Worm (Caenorhabditis elegans): ENCODE measurements around the gene K08E4.3.
A peak's percentile ranks its signal among the peaks of the same experiment; 100 is the strongest.

The K08E4.3 gene

ce11 chrIV:12080807-12081206, 23.3 kb downstream of the K08E4.3 start:
- TF ChIP-seq unc-98 (GFP tag; IDR thresholded peaks at IDR 0.05) = no peak
- no peak for TF ChIP-seq efl-1 (optimal IDR thresholded peaks at IDR 0.05)
- TF ChIP-seq efl-1 (GFP tag; optimal IDR thresholded peaks at IDR 0.05 in 1 of 2) = peak in 1 of 2 experiments; percentile 91

ce11 chrIV:12084178-12084577, 26.6 kb downstream of the K08E4.3 start, which contains the start of gene repo-1:
Gene repo-1, plus strand, starts transcription at chrIV:12084478.
- TF ChIP-seq nhr-11 (tag; optimal IDR thresholded peaks at IDR 0.05) = no peak
- no peak for TF ChIP-seq efl-1 (optimal IDR thresholded peaks at IDR 0.05)
- TF ChIP-seq efl-1 (GFP tag; optimal IDR thresholded peaks at IDR 0.05 in 1 of 2) = peak in 1 of 2 experiments; percentile 64

- TF ChIP-seq C04F5.9 (tag; optimal IDR thresholded peaks at IDR 0.05) = no peak
- no peak for TF ChIP-seq tbx-2 (tag; optimal IDR thresholded peaks at IDR 0.05)
- TF ChIP-seq ama-1 (optimal IDR thresholded peaks at IDR 0.05) = no peak
- no peak for TF ChIP-seq F16B12.6 (tag; optimal IDR thresholded peaks at IDR 0.05)
- TF ChIP-seq lsy-2 (tag; optimal IDR thresholded peaks at IDR 0.05) = no peak
- no peak for TF ChIP-seq fkh-10 (GFP tag; optimal IDR thresholded peaks at IDR 0.05)
Observed at ce11 chrIV:12084587-12084986, 27.0 kb downstream of the K08E4.3 start.

ce11 chrIV:12085120-12085519, 27.6 kb downstream of the K08E4.3 start, which contains the start of gene rbm-34:
Gene rbm-34, plus strand, starts transcription at chrIV:12085420.
- no peak for TF ChIP-seq nhr-12 (tag; optimal IDR thresholded peaks at IDR 0.05)
- no peak for TF ChIP-seq lsy-2 (tag; optimal IDR thresholded peaks at IDR 0.05)
- no peak for TF ChIP-seq hlh-17 (GFP tag; optimal IDR thresholded peaks at IDR 0.05; ENCODE audit: borderline replicate concordance)
- TF ChIP-seq pqm-1 (tag; optimal IDR thresholded peaks at IDR 0.05) = no peak
- TF ChIP-seq elt-3 (tag; optimal IDR thresholded peaks at IDR 0.05) = no peak
- TF ChIP-seq ceh-8 (GFP tag; optimal IDR thresholded peaks at IDR 0.05) = no peak
- no peak for TF ChIP-seq nhr-20 (tag; optimal IDR thresholded peaks at IDR 0.05)
- no peak for TF ChIP-seq snpc-4 (tag; optimal IDR thresholded peaks at IDR 0.05)

ce11 chrIV:12086498-12086897, 29.0 kb downstream of the K08E4.3 start:
- TF ChIP-seq C34B4.2 (tag; optimal IDR thresholded peaks at IDR 0.05) = no peak
- TF ChIP-seq zip-4 (GFP tag; optimal IDR thresholded peaks at IDR 0.05) = no peak
- peak; percentile 85 for TF ChIP-seq nhr-90 (tag; optimal IDR thresholded peaks at IDR 0.05; ENCODE audit: poor library complexity)
- peak; percentile 55 for TF ChIP-seq tbx-2 (tag; optimal IDR thresholded peaks at IDR 0.05)
- TF ChIP-seq skn-1 (tag; optimal IDR thresholded peaks at IDR 0.05) = peak; percentile 52
- peak; percentile 77 for TF ChIP-seq nhr-71 (tag; optimal IDR thresholded peaks at IDR 0.05)
- 0 out of 2 replicates have a peak, but pooled peaks have one; percentile 32 for TF ChIP-seq unc-98 (GFP tag; IDR thresholded peaks at IDR 0.05)
- TF ChIP-seq mep-1 (tag; optimal IDR thresholded peaks at IDR 0.05) = peak; percentile 67
- no peak for TF ChIP-seq C04F5.9 (tag; optimal IDR thresholded peaks at IDR 0.05)
- TF ChIP-seq nhr-12 (tag; optimal IDR thresholded peaks at IDR 0.05) = no peak
- no peak for TF ChIP-seq fkh-8 (tag; optimal IDR thresholded peaks at IDR 0.05)
- TF ChIP-seq tlp-1 (tag; optimal IDR thresholded peaks at IDR 0.05) = no peak
- TF ChIP-seq nhr-11 (tag; optimal IDR thresholded peaks at IDR 0.05) = no peak
- no peak for TF ChIP-seq hlh-4 (tag; optimal IDR thresholded peaks at IDR 0.05)
- TF ChIP-seq nhr-237 (tag; optimal IDR thresholded peaks at IDR 0.05) = no peak
- TF ChIP-seq hpl-2 (GFP tag; optimal IDR thresholded peaks at IDR 0.05) = no peak
- TF ChIP-seq ets-5 (GFP tag; IDR thresholded peaks at IDR 0.05) = no peak
- TF ChIP-seq pqm-1 (tag; optimal IDR thresholded peaks at IDR 0.05) = no peak
- TF ChIP-seq elt-2 (tag; optimal IDR thresholded peaks at IDR 0.05) = peak; percentile 13
- peak; percentile 53 to 83 for TF ChIP-seq lin-35 (GFP tag; optimal IDR thresholded peaks at IDR 0.05)
- no peak for TF ChIP-seq pax-3 (tag; optimal IDR thresholded peaks at IDR 0.05)
- no peak for TF ChIP-seq mab-9 (GFP tag; IDR thresholded peaks at IDR 0.05)
- no peak for TF ChIP-seq ama-1 (optimal IDR thresholded peaks at IDR 0.05)
- peak; percentile 38 for TF ChIP-seq nhr-76 (tag; optimal IDR thresholded peaks at IDR 0.05)
- TF ChIP-seq vab-15 (tag; optimal IDR thresholded peaks at IDR 0.05) = no peak
- TF ChIP-seq ceh-88 (GFP tag; IDR thresholded peaks at IDR 0.05) = no peak
- TF ChIP-seq ztf-4 (tag; optimal IDR thresholded peaks at IDR 0.05) = peak; percentile 62
- TF ChIP-seq egl-13 (tag; optimal IDR thresholded peaks at IDR 0.05) = no peak
- no peak for TF ChIP-seq unc-62 (GFP tag; optimal IDR thresholded peaks at IDR 0.05)
- TF ChIP-seq irx-1 (tag; optimal IDR thresholded peaks at IDR 0.05) = peak; percentile 34
- peak; percentile 48 to 57 for TF ChIP-seq efl-1 (optimal IDR thresholded peaks at IDR 0.05)
- TF ChIP-seq efl-1 (GFP tag; optimal IDR thresholded peaks at IDR 0.05 in 1 of 2) = peak; percentile 28 to 95
- TF ChIP-seq lsy-2 (tag; optimal IDR thresholded peaks at IDR 0.05) = peak; percentile 56 to 59
- TF ChIP-seq nhr-28 (tag; optimal IDR thresholded peaks at IDR 0.05) = no peak
- no peak for TF ChIP-seq blmp-1 (tag; optimal IDR thresholded peaks at IDR 0.05)
- TF ChIP-seq ceh-63 (GFP tag; optimal IDR thresholded peaks at IDR 0.05) = no peak
- TF ChIP-seq grh-1 (GFP tag; IDR thresholded peaks at IDR 0.05) = 0 out of 2 replicates have a peak, but pooled peaks have one; percentile 21
